Worm (Caenorhabditis elegans) whole organism, L3 larva: Measurements from ENCODE around the gene srx-60.

Source experiments
- R02D3.7 ChIP-seq: fragments of 150-350 bp; optimal IDR thresholded peaks from 2 replicates; lab custom pipeline; 2014; ENCODE audit warnings: missing biosample characterization, missing genetic modification characterization
- ZK546.5 ChIP-seq: sonication (generic microtip); optimal IDR thresholded peaks from 2 replicates; lab custom pipeline; 2017; ENCODE audit warnings: missing biosample characterization, missing genetic modification characterization
- ama-1 ChIP-seq: fragments of 150-350 bp; optimal IDR thresholded peaks from 2 replicates; lab custom pipeline; 2018
- elt-3 ChIP-seq, 3 experiments: fragments of 150-350 bp in 1 of 3; sonication (generic microtip) in 2 of 3; optimal IDR thresholded peaks; 2 replicates in 2 of 3; 4 replicates in 1 of 3; lab custom pipeline; 2014 to 2017; ENCODE audit warnings: missing biosample characterization in 3 of 3, missing genetic modification characterization in 3 of 3
- unc-62 ChIP-seq: fragments of 150-350 bp; sonication (generic microtip); optimal IDR thresholded peaks from 4 replicates; lab custom pipeline; 2014; ENCODE audit warnings: missing biosample characterization, missing genetic modification reagents, missing genetic modification characterization
- zag-1 ChIP-seq: fragments of 150-350 bp; optimal IDR thresholded peaks from 2 replicates; lab custom pipeline; 2014; ENCODE audit warnings: missing biosample characterization, missing genetic modification characterization

DNA sequence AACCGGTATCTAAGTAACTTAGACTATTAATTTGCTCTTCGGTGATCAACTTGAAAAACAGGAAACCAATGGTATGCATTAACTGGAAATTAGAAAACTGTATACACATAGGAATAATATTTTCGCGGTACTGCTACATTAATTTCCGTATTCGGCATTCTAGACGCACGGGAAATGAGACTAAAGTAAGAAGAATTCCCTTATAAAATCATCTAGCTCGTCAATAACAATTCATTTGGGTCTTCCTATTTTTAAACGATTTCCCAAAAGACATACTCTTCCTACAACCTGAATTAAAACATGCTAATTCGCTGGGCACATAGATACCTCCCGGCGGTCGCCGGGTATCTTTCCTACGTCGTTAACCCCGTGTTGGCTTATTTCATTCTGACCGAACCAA, 1.7 kb downstream of the srx-60 start, which contains the start of gene srj-13:
- no peak for TF ChIP-seq zag-1
- TF ChIP-seq ZK546.5: no peak
- no peak for TF ChIP-seq unc-62 (GFP tag; lab: Kevin White, UChicago)
- no peak for TF ChIP-seq R02D3.7 (tag; lab: Kevin White, UChicago)
- no peak for TF ChIP-seq ama-1 (lab: Kevin White, UChicago)
- TF ChIP-seq elt-3 (tag; optimal IDR thresholded peaks at IDR 0.05; lab: Kevin White, UChicago): no peak
